Worm (Caenorhabditis elegans): ENCODE results near the gene irld-29.
"Not testable (repeated sequence)": the region's sequence is repeated elsewhere in the genome, so short reads cannot be mapped to it uniquely, and the experiment has no call there.

The irld-29 gene

DNA sequence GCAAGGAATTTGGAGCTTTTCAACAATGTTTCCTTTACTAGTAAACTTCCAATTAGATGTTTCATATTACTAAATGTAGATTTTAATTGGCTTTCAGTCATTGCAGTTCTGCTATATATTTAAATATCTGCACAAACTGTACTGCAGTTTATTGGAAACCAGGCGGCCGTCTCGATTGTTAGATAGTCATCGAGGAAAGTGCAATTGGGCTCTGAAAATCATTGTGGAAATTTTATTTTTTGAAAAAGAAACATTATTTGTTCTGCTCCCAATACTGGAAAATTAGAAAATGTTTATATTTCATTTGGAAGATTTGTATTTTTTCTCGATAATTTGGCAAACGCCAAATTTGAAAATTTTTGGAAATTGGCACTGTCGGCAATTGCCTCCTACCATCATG lies at the start of gene irld-29:
TSS of gene irld-29 (minus strand) at position 101 of the 400 bp plus-strand sequence.
- no peak for TF ChIP-seq unc-62 (GFP tag; optimal IDR thresholded peaks at IDR 0.05)

DNA sequence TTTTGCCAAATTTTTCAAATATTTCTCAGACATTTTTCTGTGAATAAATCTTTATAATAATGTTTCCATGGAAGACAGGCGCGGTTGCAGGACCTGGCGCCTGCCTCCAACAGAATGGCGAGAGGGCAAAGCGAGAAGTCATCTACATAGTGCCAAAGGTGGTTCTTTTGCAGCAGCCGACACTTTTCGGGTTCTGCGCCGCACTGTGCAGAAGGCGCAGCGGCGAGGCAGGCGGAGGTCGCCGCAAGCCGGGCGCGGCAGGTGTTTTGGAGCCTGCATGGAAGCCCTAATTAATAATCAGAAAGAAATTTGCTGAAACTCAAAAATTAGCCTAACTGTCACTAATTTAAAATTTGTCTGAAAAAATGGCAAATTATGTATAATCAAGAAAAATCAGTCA lies 5.1 kb upstream of the irld-29 start:
- no peak for TF ChIP-seq unc-62 (GFP tag; optimal IDR thresholded peaks at IDR 0.05)

DNA sequence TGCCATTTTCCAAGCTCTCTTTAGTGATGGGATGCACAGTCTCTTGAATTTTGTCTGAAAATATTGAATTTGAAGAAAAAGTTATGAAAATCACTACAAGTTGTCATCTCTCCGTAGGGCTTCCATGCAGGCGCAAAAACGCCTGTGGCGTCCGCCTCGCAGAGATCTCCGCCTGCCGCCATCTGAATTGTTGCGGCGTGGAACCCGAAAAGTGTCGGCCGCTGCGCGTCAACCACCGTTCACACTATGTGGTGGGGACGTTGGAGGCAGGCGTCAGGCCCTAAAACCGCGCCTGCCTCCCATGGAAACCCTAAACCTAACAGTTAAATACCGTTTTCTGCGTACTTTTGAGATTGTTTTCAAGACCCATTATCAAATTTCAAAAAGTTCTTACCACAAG lies 3.6 kb upstream of the irld-29 start:
- TF ChIP-seq unc-62 (GFP tag; optimal IDR thresholded peaks at IDR 0.05): no peak

DNA sequence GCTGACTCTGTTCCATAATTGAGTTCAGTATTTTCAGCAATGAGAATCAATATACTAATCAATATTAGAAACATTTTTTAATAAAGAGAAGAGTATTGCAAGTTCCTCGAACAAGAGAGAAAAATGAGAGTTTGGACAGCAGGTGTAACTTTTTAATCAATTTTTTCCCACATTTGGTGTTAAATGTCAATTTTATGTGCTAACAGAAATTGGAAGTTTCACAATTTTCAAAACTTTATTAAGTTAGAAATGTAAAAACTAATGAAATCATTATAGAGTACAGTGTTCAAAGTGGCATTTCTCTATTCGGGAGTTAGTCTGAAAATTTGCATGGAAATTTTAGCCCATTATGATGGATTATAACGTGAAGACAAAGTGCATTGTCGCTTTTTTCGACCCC lies 2.8 kb upstream of the irld-29 start, which contains the start of gene irld-30:
TSS of gene irld-30 (minus strand) at position 101 of the 400 bp plus-strand sequence.
- no peak for TF ChIP-seq unc-62 (GFP tag; optimal IDR thresholded peaks at IDR 0.05)

DNA sequence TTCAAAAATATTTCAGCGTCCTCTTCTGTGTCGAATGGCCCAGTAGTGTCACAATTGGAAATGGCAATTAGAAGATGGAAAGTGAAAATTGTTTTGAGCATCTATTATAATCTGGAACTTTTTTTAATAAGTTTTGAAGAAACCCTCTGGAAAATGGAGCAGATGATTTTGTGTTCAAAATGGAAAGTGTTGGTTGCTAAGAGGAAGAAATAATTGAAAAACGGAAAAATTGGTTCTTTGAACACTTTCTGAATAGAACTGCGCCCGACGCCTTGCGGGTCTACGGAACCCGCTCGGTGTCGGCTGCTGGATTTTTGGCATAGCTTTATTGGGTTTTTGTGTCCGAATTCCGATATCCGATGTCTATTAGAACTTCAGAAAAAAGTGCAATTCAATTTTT lies 2.3 kb downstream of the irld-29 start, which contains the start of gene irld-28:
TSS of gene irld-28 (minus strand) at position 101 of the 400 bp plus-strand sequence.
- TF ChIP-seq unc-62 (GFP tag; optimal IDR thresholded peaks at IDR 0.05): no peak

DNA sequence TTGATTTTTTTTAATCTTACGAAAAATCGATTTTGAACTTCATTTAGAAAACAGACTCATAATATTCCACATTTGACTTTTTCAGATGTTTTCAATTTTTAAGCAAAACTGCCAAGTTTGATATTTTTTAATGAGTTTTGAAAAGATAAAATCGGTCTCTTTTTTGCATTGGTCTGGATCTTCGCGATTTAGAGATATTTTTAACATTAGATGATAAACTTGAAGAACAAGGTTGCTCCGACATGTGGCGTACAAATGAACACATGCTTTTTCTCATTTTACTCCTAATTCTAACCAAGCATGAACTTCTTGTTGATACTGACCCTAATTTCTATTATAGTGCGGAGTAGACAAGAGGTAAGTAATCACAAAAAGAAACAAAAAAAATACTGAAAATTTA lies 6.8 kb downstream of the irld-29 start, which contains the start of gene irld-32:
TSS of gene irld-32 (plus strand) at position 301 of the 400 bp plus-strand sequence.
- TF ChIP-seq unc-62 (GFP tag; optimal IDR thresholded peaks at IDR 0.05): not testable (repeated sequence)

DNA sequence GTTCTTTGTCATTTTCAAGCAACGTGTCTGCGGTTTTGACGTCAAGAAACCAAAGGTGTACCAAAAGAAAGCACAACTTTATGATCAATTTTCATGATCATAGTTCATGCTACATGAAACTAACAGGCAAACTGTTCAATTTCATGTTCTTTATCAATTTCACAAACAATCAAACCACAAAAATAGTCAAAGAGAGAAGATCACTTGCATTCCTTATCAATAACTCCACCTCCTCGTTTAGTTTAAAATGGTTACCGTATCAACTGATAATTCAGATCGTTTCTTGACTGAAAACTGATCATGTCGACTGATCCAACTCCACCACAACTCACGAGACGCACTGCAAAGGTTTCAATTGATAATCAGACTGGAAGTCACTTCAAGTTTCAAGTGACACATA lies 8.3 kb downstream of the irld-29 start, which contains the start of gene pud-1.1:
TSS of gene pud-1.1 (plus strand) at position 301 of the 400 bp plus-strand sequence.
- TF ChIP-seq unc-62 (GFP tag; optimal IDR thresholded peaks at IDR 0.05): not testable (repeated sequence)

DNA sequence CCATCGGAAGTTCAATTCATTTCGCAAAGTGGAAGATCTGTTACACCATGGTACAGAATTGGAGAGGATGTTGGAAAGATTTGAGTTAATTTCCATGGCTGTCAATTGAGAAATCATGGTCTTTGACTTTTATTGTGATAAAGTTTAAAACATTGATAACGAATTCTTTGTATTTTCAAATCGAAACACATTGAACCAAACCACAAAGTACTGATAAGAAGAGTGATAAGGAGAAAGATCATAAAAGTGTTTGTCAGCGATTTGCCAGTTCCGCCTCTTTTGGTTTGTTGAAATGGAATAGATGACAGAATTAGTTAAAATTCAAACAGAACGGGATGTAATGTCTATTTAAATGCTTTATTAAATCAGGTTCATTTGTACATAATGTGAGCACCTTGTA lies 11.3 kb downstream of the irld-29 start:
- TF ChIP-seq unc-62 (GFP tag; optimal IDR thresholded peaks at IDR 0.05): no peak

DNA sequence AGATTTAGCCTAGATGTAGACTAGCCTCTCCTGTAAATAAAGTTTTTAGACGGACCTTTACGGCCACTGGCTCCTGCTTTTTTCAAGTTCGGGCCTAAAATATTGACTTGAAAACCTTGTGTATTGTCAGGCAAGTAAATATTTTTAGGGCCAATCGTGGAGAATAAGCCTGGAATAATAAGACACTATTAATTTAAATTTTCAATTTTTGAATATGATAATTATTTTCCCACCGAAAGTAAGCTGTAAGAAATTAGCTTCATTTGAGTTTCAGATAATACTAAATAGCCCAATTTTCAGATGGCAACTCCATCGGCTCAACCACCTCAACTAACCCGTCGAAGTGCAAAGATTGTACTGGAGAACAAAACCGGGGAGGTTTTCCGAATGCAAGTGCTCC lies 12.1 kb downstream of the irld-29 start, which contains the start of gene pud-4:
TSS of gene pud-4 (plus strand) at position 301 of the 400 bp plus-strand sequence.
- TF ChIP-seq unc-62 (GFP tag; optimal IDR thresholded peaks at IDR 0.05): no peak

DNA sequence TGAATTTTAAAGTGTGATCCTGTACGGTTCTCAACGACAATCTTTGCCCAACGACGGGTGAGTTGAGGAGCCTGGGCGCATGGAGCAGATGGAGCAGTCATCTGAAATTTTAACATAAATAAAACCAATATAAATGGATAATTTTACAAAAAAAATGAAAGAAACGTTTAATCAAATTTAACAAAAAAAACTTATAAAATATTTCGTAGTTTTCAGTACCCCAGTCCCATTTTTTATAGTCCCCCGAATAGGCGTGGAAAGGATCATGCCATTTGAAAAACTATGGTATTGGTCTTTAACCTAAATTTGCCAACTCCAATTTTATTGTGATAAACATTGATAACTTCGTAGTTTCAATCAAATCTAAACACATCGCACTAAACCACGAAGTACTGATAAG lies 13.4 kb downstream of the irld-29 start, which contains the start of gene pud-3:
TSS of gene pud-3 (minus strand) at position 101 of the 400 bp plus-strand sequence.
- no peak for TF ChIP-seq unc-62 (GFP tag; optimal IDR thresholded peaks at IDR 0.05)

DNA sequence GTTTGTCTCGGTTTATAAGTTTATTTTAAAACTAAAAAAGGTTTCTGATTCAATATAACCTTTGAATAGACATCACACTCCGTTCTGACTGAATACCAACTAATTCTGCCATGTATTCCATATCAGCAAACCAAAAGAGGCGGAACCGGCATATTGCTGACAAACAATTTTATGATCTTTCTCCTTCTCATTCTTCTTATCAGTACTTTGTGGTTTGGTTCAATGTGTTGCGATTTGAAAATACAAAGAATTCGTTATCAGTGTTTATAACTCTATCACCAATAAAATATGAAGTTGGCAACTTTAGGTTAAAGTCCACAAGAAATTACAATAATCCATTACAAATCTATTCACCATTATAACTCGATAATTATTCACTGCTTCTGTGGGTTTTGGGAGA lies 14.2 kb downstream of the irld-29 start:
- no peak for TF ChIP-seq unc-62 (GFP tag; optimal IDR thresholded peaks at IDR 0.05)

DNA sequence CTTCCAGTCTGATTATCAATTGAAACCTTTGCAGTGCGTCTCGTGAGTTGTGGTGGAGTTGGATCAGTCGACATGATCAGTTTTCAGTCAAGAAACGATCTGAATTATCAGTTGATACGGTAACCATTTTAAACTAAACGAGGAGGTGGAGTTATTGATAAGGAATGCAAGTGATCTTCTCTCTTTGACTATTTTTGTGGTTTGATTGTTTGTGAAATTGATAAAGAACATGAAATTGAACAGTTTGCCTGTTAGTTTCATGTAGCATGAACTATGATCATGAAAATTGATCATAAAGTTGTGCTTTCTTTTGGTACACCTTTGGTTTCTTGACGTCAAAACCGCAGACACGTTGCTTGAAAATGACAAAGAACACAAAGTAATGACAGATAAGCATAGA lies 16.0 kb downstream of the irld-29 start, which contains the start of gene pud-1.2:
TSS of gene pud-1.2 (minus strand) at position 101 of the 400 bp plus-strand sequence.
- TF ChIP-seq unc-62 (GFP tag; optimal IDR thresholded peaks at IDR 0.05): not testable (repeated sequence)

DNA sequence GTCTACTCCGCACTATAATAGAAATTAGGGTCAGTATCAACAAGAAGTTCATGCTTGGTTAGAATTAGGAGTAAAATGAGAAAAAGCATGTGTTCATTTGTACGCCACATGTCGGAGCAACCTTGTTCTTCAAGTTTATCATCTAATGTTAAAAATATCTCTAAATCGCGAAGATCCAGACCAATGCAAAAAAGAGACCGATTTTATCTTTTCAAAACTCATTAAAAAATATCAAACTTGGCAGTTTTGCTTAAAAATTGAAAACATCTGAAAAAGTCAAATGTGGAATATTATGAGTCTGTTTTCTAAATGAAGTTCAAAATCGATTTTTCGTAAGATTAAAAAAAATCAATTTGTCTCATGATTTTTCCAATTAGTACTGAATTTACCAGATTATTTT lies 17.4 kb downstream of the irld-29 start, which contains the start of gene Y19D10B.6:
TSS of gene Y19D10B.6 (minus strand) at position 101 of the 400 bp plus-strand sequence.
- TF ChIP-seq unc-62 (GFP tag; optimal IDR thresholded peaks at IDR 0.05): not testable (repeated sequence)

DNA sequence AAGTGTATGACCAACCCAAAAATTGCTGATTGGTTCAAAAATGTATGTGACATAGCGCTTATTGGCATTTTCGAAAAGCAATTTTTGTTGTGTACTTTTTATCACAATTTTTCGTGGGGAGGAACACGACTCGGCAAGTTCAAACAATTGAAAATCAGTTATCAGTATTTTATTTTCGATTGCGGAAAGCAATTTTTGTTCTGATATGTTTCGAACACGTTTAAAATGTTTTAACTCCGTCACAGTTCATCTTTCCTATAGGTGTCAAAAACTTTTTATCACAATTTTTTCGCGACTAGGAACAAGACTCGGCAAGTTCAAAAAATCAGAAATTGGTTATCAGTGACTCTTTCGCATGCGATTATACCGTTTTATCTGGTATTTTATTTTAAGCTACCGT lies 30.2 kb downstream of the irld-29 start:
- TF ChIP-seq unc-62 (GFP tag; optimal IDR thresholded peaks at IDR 0.05): no peak

DNA sequence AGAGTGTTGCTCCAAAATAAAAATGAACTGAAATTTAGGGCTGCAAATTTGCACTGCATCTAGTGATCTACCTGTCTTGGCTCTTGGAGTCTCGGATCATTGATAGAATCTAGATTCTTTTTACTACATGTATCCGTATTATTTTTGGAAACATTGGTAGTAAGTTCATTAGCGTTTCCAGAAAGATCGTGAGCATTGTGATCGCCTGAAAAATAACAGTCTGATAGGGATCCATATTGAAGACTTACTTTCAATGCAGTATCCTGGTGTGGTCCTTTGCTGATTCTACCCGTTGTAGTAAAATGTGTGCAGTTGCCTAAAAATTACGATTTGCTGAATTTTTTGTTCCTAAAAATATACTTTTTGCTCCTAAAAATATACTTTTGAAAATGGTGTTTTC lies 32.1 kb downstream of the irld-29 start:
- no peak for TF ChIP-seq unc-62 (GFP tag; optimal IDR thresholded peaks at IDR 0.05)

DNA sequence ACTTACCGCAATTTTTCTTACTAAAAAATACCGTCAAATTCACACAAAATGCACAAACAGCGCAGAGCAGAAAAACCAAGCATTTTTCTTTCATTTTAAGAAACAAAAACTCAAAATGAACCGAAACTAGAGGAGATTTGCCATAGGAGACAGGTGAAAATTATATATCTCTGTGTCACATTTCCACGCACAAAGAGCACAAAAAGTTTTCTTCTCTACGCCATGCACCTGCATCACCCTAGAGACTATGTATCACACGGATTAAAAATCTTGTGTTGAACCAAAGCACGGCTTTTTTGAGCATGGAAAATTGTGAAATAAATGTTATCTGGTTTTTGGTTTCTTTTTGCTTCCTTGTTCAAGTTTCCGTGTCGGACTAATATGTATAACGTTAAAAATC lies 34.7 kb downstream of the irld-29 start, which contains the start of gene irld-15:
TSS of gene irld-15 (minus strand) at position 101 of the 400 bp plus-strand sequence.
- TF ChIP-seq unc-62 (GFP tag; optimal IDR thresholded peaks at IDR 0.05): no peak

DNA sequence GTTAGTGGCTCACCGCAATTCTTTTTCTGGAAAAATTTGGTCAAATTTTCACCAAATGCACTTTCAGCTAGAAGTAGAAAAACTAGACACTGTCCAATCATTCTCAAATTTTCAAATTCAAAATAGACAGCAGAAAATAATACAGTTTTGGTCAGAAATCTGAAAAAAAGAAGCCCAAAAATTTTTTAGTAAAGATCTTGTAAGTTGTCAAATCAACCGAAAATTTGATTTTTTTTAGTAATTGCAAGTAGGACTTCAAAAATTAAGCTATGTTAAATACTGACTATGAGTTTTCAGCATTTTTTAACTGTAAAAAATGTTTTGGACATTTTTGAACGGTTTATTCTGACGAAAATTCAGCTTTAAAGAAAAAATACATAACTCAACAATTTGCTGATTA lies 37.5 kb downstream of the irld-29 start, which contains the start of gene Y19D10B.8:
TSS of gene Y19D10B.8 (minus strand) at position 101 of the 400 bp plus-strand sequence.
- TF ChIP-seq unc-62 (GFP tag; optimal IDR thresholded peaks at IDR 0.05): no peak
